Fruit fly (Drosophila melanogaster) whole organism, wandering third instar larva: ENCODE measurements around the gene AlaRS.
A peak's percentile ranks its signal among the peaks of the same experiment; 100 is the strongest.

ENCODE experiments used
- Abd-B ChIP-seq: fragments of >200 bp; optimal IDR thresholded peaks from 2 replicates; lab custom pipeline; 2017; ENCODE audit warnings: missing biosample characterization, missing genetic modification characterization
- CG32264 ChIP-seq: fragments of 200-800 bp; sonication (Bioruptor generic); optimal IDR thresholded peaks from 2 replicates; lab custom pipeline; 2016; ENCODE audit warnings: missing biosample characterization, missing genetic modification characterization
- CG9705 ChIP-seq: fragments of 200-800 bp; sonication (Bioruptor generic); optimal IDR thresholded peaks from 2 replicates; lab custom pipeline; 2018; ENCODE audit warnings: missing biosample characterization, mild to moderate bottlenecking, missing genetic modification characterization
- CrebA ChIP-seq: fragments of 200-800 bp; sonication (Bioruptor generic); optimal IDR thresholded peaks from 2 replicates; lab custom pipeline; 2016; ENCODE audit warnings: missing biosample characterization, mild to moderate bottlenecking, missing genetic modification characterization, borderline replicate concordance
- Dfd ChIP-seq: fragments of >200 bp; optimal IDR thresholded peaks from 2 replicates; lab custom pipeline; 2017; ENCODE audit warnings: missing biosample characterization, missing genetic modification characterization
- Dif ChIP-seq: fragments of 200-275, 200-300 bp; sonication (Bioruptor generic); optimal IDR thresholded peaks from 2 replicates; lab custom pipeline; 2018; ENCODE audit warnings: missing biosample characterization, missing genetic modification characterization; ENCODE audit not compliant: partially characterized antibody
- GATAd ChIP-seq: sonication (Bioruptor generic); optimal IDR thresholded peaks from 2 replicates; lab custom pipeline; 2016; ENCODE audit warnings: missing biosample characterization, missing genetic modification characterization
- HLH106 ChIP-seq: fragments of 200-800 bp; optimal IDR thresholded peaks from 3 replicates; lab custom pipeline; 2019; ENCODE audit warnings: missing biosample characterization, mild to moderate bottlenecking, missing genetic modification characterization, moderate library complexity
- Hnf4 ChIP-seq: fragments of 200-800 bp; sonication (Bioruptor generic); optimal IDR thresholded peaks from 2 replicates; lab custom pipeline; 2016; ENCODE audit warnings: missing biosample characterization, mild to moderate bottlenecking, missing genetic modification characterization
- Hr78 ChIP-seq: fragments of >200 bp; optimal IDR thresholded peaks from 2 replicates; lab custom pipeline; 2017; ENCODE audit warnings: missing biosample characterization, missing genetic modification characterization
- Hr83 ChIP-seq: fragments of 200-300 bp; sonication (Bioruptor generic); optimal IDR thresholded peaks from 2 replicates; lab custom pipeline; 2016; ENCODE audit warnings: missing biosample characterization, mild to moderate bottlenecking, missing genetic modification characterization, moderate library complexity; ENCODE audit not compliant: poor library complexity, severe bottlenecking
- Jra ChIP-seq: sonication (Bioruptor generic); optimal IDR thresholded peaks from 2 replicates; lab custom pipeline; 2016; ENCODE audit warnings: missing biosample characterization, missing genetic modification characterization
- Mio ChIP-seq: sonication (Bioruptor generic); optimal IDR thresholded peaks from 2 replicates; lab custom pipeline; 2016; ENCODE audit warnings: missing biosample characterization, missing genetic modification characterization
- Myc ChIP-seq: fragments of >200 bp; optimal IDR thresholded peaks from 2 replicates; lab custom pipeline; 2017
- N ChIP-seq: fragments of >200 bp; optimal IDR thresholded peaks from 2 replicates; lab custom pipeline; 2018; ENCODE audit warnings: missing biosample characterization, missing external identifiers, missing genetic modification characterization
- OdsH ChIP-seq: fragments of 200-800 bp; sonication (Bioruptor generic); optimal IDR thresholded peaks from 2 replicates; lab custom pipeline; 2016; ENCODE audit warnings: missing biosample characterization, mild to moderate bottlenecking, missing genetic modification characterization
- Rel ChIP-seq, 2 experiments: fragments of 200-800 bp; sonication (Bioruptor generic) in 1 of 2; optimal IDR thresholded peaks; 2 replicates in 1 of 2; 3 replicates in 1 of 2; lab custom pipeline; 2016 to 2019; ENCODE audit warnings: mild to moderate bottlenecking in 2 of 2, missing biosample characterization in 2 of 2, missing genetic modification characterization in 2 of 2, moderate library complexity in 1 of 2
- Sp1 ChIP-seq: fragments of 200-800 bp; sonication (Bioruptor generic); optimal IDR thresholded peaks from 3 replicates; lab custom pipeline; 2019; ENCODE audit warnings: missing biosample characterization, mild to moderate bottlenecking, missing genetic modification characterization, moderate library complexity
- Vsx2 ChIP-seq: fragments of 200-300, 225-300 bp; sonication (Bioruptor generic); optimal IDR thresholded peaks from 2 replicates; lab custom pipeline; 2018; ENCODE audit warnings: missing biosample characterization, missing genetic modification characterization; ENCODE audit not compliant: partially characterized antibody
- br ChIP-seq: fragments of 200-800 bp; sonication (Bioruptor generic); optimal IDR thresholded peaks from 2 replicates; lab custom pipeline; 2016; ENCODE audit warnings: missing biosample characterization, missing genetic modification characterization
- brk ChIP-seq: fragments of 200-800 bp; sonication (Bioruptor generic); optimal IDR thresholded peaks from 2 replicates; lab custom pipeline; 2016; ENCODE audit warnings: missing biosample characterization, mild to moderate bottlenecking, missing genetic modification characterization
- dl ChIP-seq, 2 experiments: fragments of 175-275, 200-275 bp in 1 of 2; fragments of 200-275 bp in 1 of 2; sonication (Bioruptor generic); optimal IDR thresholded peaks; lab custom pipeline; 2018; ENCODE audit warnings: mild to moderate bottlenecking in 2 of 2, missing biosample characterization in 2 of 2, missing genetic modification characterization in 2 of 2, moderate library complexity in 2 of 2; ENCODE audit not compliant: partially characterized antibody in 2 of 2, insufficient read depth in 1 of 2
- dmrt93B ChIP-seq: fragments of 200-800 bp; sonication (Bioruptor generic); optimal IDR thresholded peaks from 2 replicates; lab custom pipeline; 2018; ENCODE audit warnings: missing biosample characterization, mild to moderate bottlenecking, missing genetic modification characterization
- dsf ChIP-seq: sonication (Bioruptor generic); optimal IDR thresholded peaks from 2 replicates; lab custom pipeline; 2016; ENCODE audit warnings: missing biosample characterization, missing genetic modification characterization, borderline replicate concordance
- ey ChIP-seq: fragments of 200-800 bp; sonication (Bioruptor generic); optimal IDR thresholded peaks from 2 replicates; lab custom pipeline; 2016; ENCODE audit warnings: missing biosample characterization, missing genetic modification characterization
- foxo ChIP-seq, 2 experiments: fragments of 200-800 bp; sonication (Bioruptor generic); optimal IDR thresholded peaks; 2 replicates in 1 of 2; 3 replicates in 1 of 2; lab custom pipeline; 2016 to 2017; ENCODE audit warnings: missing biosample characterization in 2 of 2, missing genetic modification characterization in 2 of 2
- fru ChIP-seq: fragments of 200-800 bp; sonication (Bioruptor generic); optimal IDR thresholded peaks from 3 replicates; lab custom pipeline; 2016; ENCODE audit warnings: missing biosample characterization, mild to moderate bottlenecking, missing genetic modification characterization
- h ChIP-seq: fragments of 200-800 bp; sonication (Bioruptor generic); optimal IDR thresholded peaks from 3 replicates; lab custom pipeline; 2016; ENCODE audit warnings: missing biosample characterization, mild to moderate bottlenecking, missing genetic modification characterization
- jim ChIP-seq: fragments of 175-275, 200-325 bp; sonication (Bioruptor generic); optimal IDR thresholded peaks from 2 replicates; lab custom pipeline; 2016; ENCODE audit warnings: missing biosample characterization, mild to moderate bottlenecking, missing genetic modification characterization
- lola ChIP-seq: fragments of >200 bp; optimal IDR thresholded peaks from 2 replicates; lab custom pipeline; 2017; ENCODE audit warnings: missing biosample characterization, missing genetic modification characterization
- pan ChIP-seq: fragments of >200 bp; optimal IDR thresholded peaks from 2 replicates; lab custom pipeline; 2017
- psq ChIP-seq: fragments of 200-800 bp; sonication (Bioruptor generic); optimal IDR thresholded peaks from 3 replicates; lab custom pipeline; 2017; ENCODE audit warnings: missing biosample characterization, mild to moderate bottlenecking, missing genetic modification characterization, moderate library complexity
- rgr ChIP-seq: fragments of 200-800 bp; sonication (Bioruptor generic); optimal IDR thresholded peaks from 3 replicates; lab custom pipeline; 2016; ENCODE audit warnings: missing biosample characterization, mild to moderate bottlenecking, missing genetic modification characterization
- sage ChIP-seq: fragments of 200-800 bp; sonication (Bioruptor generic); optimal IDR thresholded peaks from 2 replicates; lab custom pipeline; 2016; ENCODE audit warnings: missing biosample characterization, mild to moderate bottlenecking, missing genetic modification characterization
- sv ChIP-seq: fragments of 200-800 bp; sonication (Bioruptor generic); optimal IDR thresholded peaks from 3 replicates; lab custom pipeline; 2016; ENCODE audit warnings: missing biosample characterization, missing genetic modification characterization
- tai ChIP-seq: sonication (Bioruptor generic); optimal IDR thresholded peaks from 2 replicates; lab custom pipeline; 2016; ENCODE audit warnings: missing biosample characterization, missing genetic modification characterization
- usp ChIP-seq: fragments of >200 bp; optimal IDR thresholded peaks from 2 replicates; lab custom pipeline; 2017; ENCODE audit warnings: missing biosample characterization, missing genetic modification characterization
- woc ChIP-seq: sonication (Bioruptor generic); optimal IDR thresholded peaks from 2 replicates; lab custom pipeline; 2016; ENCODE audit warnings: missing biosample characterization, mild to moderate bottlenecking, missing genetic modification characterization

Gene AlaRS

dm6 chr2L:8384108-8384601 is 2.6 kb upstream of the AlaRS start, which contains the start of the genes Dad1 and CG13384 (continued):
- no peak for TF ChIP-seq dl (GFP tag; optimal IDR thresholded peaks at IDR 0.05; lab: Kevin White, UChicago; ENCODE audit: insufficient read depth in 1 of 2, partially characterized antibody in 2 of 2)
- peak; percentile 88 for TF ChIP-seq sv
- peak; percentile 82 for TF ChIP-seq dsf (GFP tag; lab: Kevin White, UChicago)
- TF ChIP-seq Mio, result peak; percentile 42
- TF ChIP-seq Vsx2 (GFP tag; lab: Kevin White, UChicago), result no peak
- peak; percentile 90 for TF ChIP-seq CG9705
- TF ChIP-seq sage (GFP tag; lab: Kevin White, UChicago), result peak; percentile 83
- TF ChIP-seq lola (GFP tag; lab: Kevin White, UChicago), result no peak
- peak; percentile 84 for TF ChIP-seq Jra (GFP tag; lab: Kevin White, UChicago)
- no peak for TF ChIP-seq Myc (lab: Kevin White, UChicago)
- peak; percentile 94 for TF ChIP-seq h (GFP tag; lab: Kevin White, UChicago)
- TF ChIP-seq jim (GFP tag; lab: Kevin White, UChicago), result no peak

dm6 chr2L:8382646-8383045 is 1.1 kb upstream of the AlaRS start, which contains the start of the genes CG13392 and Rcd4:
CG13392 (minus strand) TSS chr2L:8382807.
Rcd4 (plus strand) TSS chr2L:8382861.
- TF ChIP-seq sv (peak; percentile 71), brk (GFP tag; lab: Kevin White, UChicago) (peak; percentile 84), Jra (GFP tag; lab: Kevin White, UChicago) (peak; percentile 83), rgr (GFP tag; lab: Kevin White, UChicago) (peak; percentile 90), CG9705 (peak; percentile 37), Dfd (GFP tag; lab: Kevin White, UChicago) (no peak), psq (GFP tag; lab: Kevin White, UChicago) (peak; percentile 70), Rel (GFP tag; optimal IDR thresholded peaks at IDR 0.05; lab: Kevin White, UChicago) (no peak), Rel (tag; optimal IDR thresholded peaks at IDR 0.05; lab: Kevin White, UChicago) (peak; percentile 76), ey (GFP tag; lab: Kevin White, UChicago) (peak; percentile 73), h (GFP tag; lab: Kevin White, UChicago) (peak; percentile 87), foxo (GFP tag; optimal IDR thresholded peaks at IDR 0.05; lab: Kevin White, UChicago) (peak; percentile 24 to 88), Hnf4 (GFP tag; lab: Kevin White, UChicago) (peak; percentile 92), dsf (GFP tag; lab: Kevin White, UChicago) (peak; percentile 30), N (GFP tag; lab: Kevin White, UChicago) (no peak), Vsx2 (GFP tag; lab: Kevin White, UChicago) (no peak), Mio (peak; percentile 23), Hr83 (GFP tag; lab: Kevin White, UChicago) (peak; percentile 94), Hr78 (GFP tag; lab: Kevin White, UChicago) (no peak), Myc (lab: Kevin White, UChicago) (peak; percentile 46), CG32264 (GFP tag; lab: Kevin White, UChicago) (peak; percentile 49), OdsH (GFP tag; lab: Kevin White, UChicago) (peak; percentile 74), br (GFP tag; lab: Kevin White, UChicago) (peak; percentile 85), pan (lab: Kevin White, UChicago) (no peak), lola (GFP tag; lab: Kevin White, UChicago) (no peak), sage (GFP tag; lab: Kevin White, UChicago) (peak; percentile 46), woc (peak; percentile 45), Abd-B (GFP tag; lab: Kevin White, UChicago) (no peak), HLH106 (peak; percentile 68), usp (no peak), fru (GFP tag; lab: Kevin White, UChicago) (peak; percentile 90), CrebA (GFP tag; lab: Kevin White, UChicago) (no peak), GATAd (no peak), tai (no peak), Sp1 (peak; percentile 64), dl (GFP tag; optimal IDR thresholded peaks at IDR 0.05; lab: Kevin White, UChicago; ENCODE audit: insufficient read depth in 1 of 2, partially characterized antibody in 2 of 2) (no peak), jim (GFP tag; lab: Kevin White, UChicago) (peak; percentile 36), Dif (GFP tag; lab: Kevin White, UChicago) (no peak), dmrt93B (GFP tag; lab: Kevin White, UChicago) (peak; percentile 26)
